Fruit fly (Drosophila melanogaster): ENCODE measurements around the gene CG2201.

dm6 chr2L:21627957-21628356, 4.1 kb upstream of the CG2201 start:
- no peak for TF ChIP-seq foxo (GFP tag; optimal IDR thresholded peaks at IDR 0.05)
- no peak for TF ChIP-seq tai (GFP tag; optimal IDR thresholded peaks at IDR 0.05)
- no peak for TF ChIP-seq fru (GFP tag; optimal IDR thresholded peaks at IDR 0.05)
- TF ChIP-seq br (GFP tag; optimal IDR thresholded peaks at IDR 0.05): no peak
- no peak for TF ChIP-seq OdsH (GFP tag; optimal IDR thresholded peaks at IDR 0.05)
- TF ChIP-seq h (GFP tag; optimal IDR thresholded peaks at IDR 0.05): no peak
- no peak for TF ChIP-seq pan (optimal IDR thresholded peaks at IDR 0.05)
- no peak for TF ChIP-seq psq (GFP tag; optimal IDR thresholded peaks at IDR 0.05)
- TF ChIP-seq Abd-B (GFP tag; optimal IDR thresholded peaks at IDR 0.05): no peak
